Worm (Caenorhabditis elegans): Measurements from ENCODE around the gene srh-264.

DNA sequence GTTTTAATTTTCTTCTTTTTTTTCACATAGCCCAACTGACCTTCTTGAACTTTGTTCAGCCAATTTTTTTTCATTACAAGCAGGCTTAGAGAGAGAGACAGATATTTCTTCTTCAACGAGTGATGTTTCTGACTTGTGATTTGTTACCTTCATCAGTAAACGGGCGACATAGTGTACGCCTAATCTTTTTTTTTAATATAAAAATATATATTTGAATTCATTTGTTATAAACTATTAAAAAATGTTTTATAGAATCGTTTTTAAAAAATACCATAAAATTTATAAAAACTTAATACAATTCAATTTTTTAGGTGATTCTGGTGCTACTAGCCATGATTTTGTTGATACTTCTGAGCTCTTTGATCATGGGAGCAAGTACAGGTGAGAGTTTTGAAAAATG lies 3.9 kb downstream of the srh-264 start, which contains the start of gene T06E6.10:
- no peak for TF ChIP-seq lin-39 (tag; optimal IDR thresholded peaks at IDR 0.05)
- TF ChIP-seq ceh-16 (tag; optimal IDR thresholded peaks at IDR 0.05): no peak
- TF ChIP-seq zag-1 (tag; optimal IDR thresholded peaks at IDR 0.05): no peak

All from whole organism, L2 larva.